Fruit fly (Drosophila melanogaster) whole organism, embryonic: ENCODE results near the gene CG34290.

Experiments used
- Antp ChIP-seq: fragments of 200-800 bp; sonication (Bioruptor generic); optimal IDR thresholded peaks from 3 replicates; lab custom pipeline; 2016; ENCODE audit warnings: missing biosample characterization, missing genetic modification characterization
- BEAF-32 ChIP-seq: fragments of 200-800 bp; sonication (Bioruptor generic); optimal IDR thresholded peaks from 3 replicates; lab custom pipeline; 2017; ENCODE audit warnings: missing biosample characterization, missing genetic modification characterization, mild to moderate bottlenecking, moderate library complexity, missing genetic modification reagents
- CG10431 ChIP-seq: fragments of 200-800 bp; sonication (Bioruptor generic); optimal IDR thresholded peaks from 3 replicates; lab custom pipeline; 2018; ENCODE audit warnings: missing biosample characterization, mild to moderate bottlenecking, missing genetic modification characterization
- CG11456 ChIP-seq: fragments of 200-800 bp; sonication (Bioruptor generic); IDR thresholded peaks from 3 replicates; pipeline ENCODE4 v1.3.6; 2022; ENCODE audit warnings: missing biosample characterization, missing genetic modification characterization
- CG11695 ChIP-seq: fragments of 200-800 bp; sonication (Bioruptor generic); IDR thresholded peaks from 3 replicates; pipeline ENCODE4 v1.3.6; 2022; ENCODE audit warnings: missing biosample characterization, missing genetic modification characterization
- CG15601 ChIP-seq: fragments of 200-800 bp; sonication (Bioruptor generic); optimal IDR thresholded peaks from 3 replicates; lab custom pipeline; 2019; ENCODE audit warnings: missing biosample characterization, mild to moderate bottlenecking, missing genetic modification characterization, moderate library complexity
- CG1603 ChIP-seq: fragments of 200-800 bp; sonication (Bioruptor generic); optimal IDR thresholded peaks from 2 replicates; lab custom pipeline; 2019; ENCODE audit warnings: missing biosample characterization, mild to moderate bottlenecking, missing genetic modification characterization, moderate library complexity
- CG17359 ChIP-seq: fragments of 200-800 bp; sonication (Bioruptor generic); optimal IDR thresholded peaks from 3 replicates; lab custom pipeline; 2018; ENCODE audit warnings: missing biosample characterization, mild to moderate bottlenecking, missing genetic modification characterization, moderate library complexity
- CG18011 ChIP-seq: fragments of 200-800 bp; sonication (Bioruptor generic); optimal IDR thresholded peaks from 2 replicates; lab custom pipeline; 2017; ENCODE audit warnings: missing biosample characterization, missing genetic modification characterization, mild to moderate bottlenecking, moderate library complexity, missing genotype
- CG18262 ChIP-seq: fragments of 200-800 bp; optimal IDR thresholded peaks from 3 replicates; lab custom pipeline; 2019; ENCODE audit warnings: missing biosample characterization, mild to moderate bottlenecking, missing genetic modification characterization, moderate library complexity
- CG1832 ChIP-seq: fragments of 200-800 bp; sonication (Bioruptor generic); optimal IDR thresholded peaks from 2 replicates; lab custom pipeline; 2017; ENCODE audit warnings: missing biosample characterization, mild to moderate bottlenecking, missing genetic modification characterization, inconsistent platforms
- CG3163 ChIP-seq: fragments of 200-800 bp; sonication (Bioruptor generic); optimal IDR thresholded peaks from 3 replicates; lab custom pipeline; 2016; ENCODE audit warnings: missing biosample characterization, missing genetic modification characterization
- CG32772 ChIP-seq: fragments of 200-800 bp; sonication (Bioruptor generic); IDR thresholded peaks from 2 replicates; pipeline ENCODE4 v1.3.6; 2022; ENCODE audit warnings: missing biosample characterization, missing genetic modification characterization
- CG4730 ChIP-seq: fragments of 200-800 bp; sonication (Bioruptor generic); IDR thresholded peaks from 2 replicates; pipeline ENCODE4 v1.3.6; 2022; ENCODE audit warnings: missing biosample characterization, missing genetic modification characterization
- CG4820 ChIP-seq: fragments of 200-800 bp; sonication (Bioruptor generic); optimal IDR thresholded peaks from 3 replicates; lab custom pipeline; 2016; ENCODE audit warnings: missing biosample characterization, missing genetic modification characterization
- CG4854 ChIP-seq: fragments of 200-800 bp; sonication (Bioruptor generic); optimal IDR thresholded peaks from 2 replicates; lab custom pipeline; 2016; ENCODE audit warnings: missing biosample characterization, missing genetic modification characterization, inconsistent platforms
- CG7357 ChIP-seq: fragments of 200-800 bp; sonication (Bioruptor generic); IDR thresholded peaks from 3 replicates; pipeline ENCODE4 v1.3.6; 2022; ENCODE audit warnings: missing biosample characterization, missing genetic modification characterization
- CG8281 ChIP-seq: fragments of 200-800 bp; sonication (Bioruptor generic); optimal IDR thresholded peaks from 2 replicates; lab custom pipeline; 2018; ENCODE audit warnings: missing biosample characterization, mild to moderate bottlenecking, missing genetic modification characterization, moderate library complexity
- CG8478 ChIP-seq: fragments of >200 bp; optimal IDR thresholded peaks from 2 replicates; lab custom pipeline; 2018
- CG9817 ChIP-seq: fragments of 200-800 bp; sonication (Bioruptor generic); optimal IDR thresholded peaks from 2 replicates; lab custom pipeline; 2018; ENCODE audit warnings: missing biosample characterization, mild to moderate bottlenecking, missing genetic modification characterization, moderate library complexity
- CTCF ChIP-seq: fragments of 200-800 bp; sonication (Bioruptor generic); optimal IDR thresholded peaks from 2 replicates; lab custom pipeline; 2017; ENCODE audit warnings: missing biosample characterization, mild to moderate bottlenecking, missing genetic modification characterization, moderate library complexity
- Chrac-16 ChIP-seq: fragments of 200-800 bp; sonication (Bioruptor generic); optimal IDR thresholded peaks from 3 replicates; lab custom pipeline; 2016; ENCODE audit warnings: missing biosample characterization, missing genetic modification characterization
- Dbx ChIP-seq: fragments of 200-800 bp; sonication (Bioruptor generic); IDR thresholded peaks from 3 replicates; pipeline ENCODE4 v1.3.6; 2022; ENCODE audit warnings: missing biosample characterization, missing genetic modification characterization
- Deaf1 ChIP-seq: fragments of 200-800 bp; optimal IDR thresholded peaks from 3 replicates; lab custom pipeline; 2019; ENCODE audit warnings: missing biosample characterization, mild to moderate bottlenecking, missing genetic modification characterization, moderate library complexity
- Dfd ChIP-seq, 2 experiments: fragments of >200 bp; optimal IDR thresholded peaks; 2 replicates each; lab custom pipeline; 2017; ENCODE audit warnings: missing biosample characterization in 2 of 2, missing genetic modification characterization in 2 of 2
- Doc3 ChIP-seq: fragments of 200-800 bp; sonication (Bioruptor generic); IDR thresholded peaks from 3 replicates; pipeline ENCODE4 v1.3.6; 2022; ENCODE audit warnings: missing biosample characterization, missing genetic modification characterization; ENCODE audit not compliant: partially characterized antibody
- Drgx ChIP-seq: fragments of 200-800 bp; sonication (Bioruptor generic); IDR thresholded peaks from 2 replicates; pipeline ENCODE4 v1.3.6; 2022; ENCODE audit warnings: missing biosample characterization, missing genetic modification characterization
- HLH3B ChIP-seq: fragments of 200-800 bp; sonication (Bioruptor generic); IDR thresholded peaks from 2 replicates; pipeline ENCODE4 v1.3.6; 2022; ENCODE audit warnings: missing biosample characterization, missing genetic modification characterization
- HLHmδ ChIP-seq: fragments of 200-800 bp; sonication (Bioruptor generic); optimal IDR thresholded peaks from 2 replicates; lab custom pipeline; 2018; ENCODE audit warnings: missing biosample characterization, mild to moderate bottlenecking, missing genetic modification characterization, moderate library complexity
- Hmr ChIP-seq: fragments of 200-800 bp; sonication (Bioruptor generic); optimal IDR thresholded peaks from 3 replicates; lab custom pipeline; 2017; ENCODE audit warnings: mild to moderate bottlenecking, missing biosample characterization, missing genetic modification reagents, missing genetic modification characterization
- Hsf ChIP-seq: fragments of 200-800 bp; sonication (Bioruptor generic); optimal IDR thresholded peaks from 3 replicates; lab custom pipeline; 2016; ENCODE audit warnings: missing biosample characterization, missing genetic modification characterization
- MBD-R2 ChIP-seq: fragments of 200-800 bp; sonication (Bioruptor generic); IDR thresholded peaks from 2 replicates; pipeline ENCODE4 v1.3.6; 2022; ENCODE audit warnings: missing biosample characterization, missing genetic modification characterization
- NFAT ChIP-seq: fragments of 200-800 bp; sonication (Bioruptor generic); IDR thresholded peaks from 2 replicates; pipeline ENCODE4 v1.3.6; 2022; ENCODE audit warnings: missing biosample characterization, missing genetic modification characterization
- Ptx1 ChIP-seq: fragments of 200-800 bp; sonication (Bioruptor generic); IDR thresholded peaks from 2 replicates; pipeline ENCODE4 v1.3.6; 2022; ENCODE audit warnings: missing biosample characterization, missing genetic modification characterization
- Six4 ChIP-seq: fragments of 200-800 bp; sonication (Bioruptor generic); optimal IDR thresholded peaks from 2 replicates; lab custom pipeline; 2016; ENCODE audit warnings: missing biosample characterization, missing genetic modification characterization
- bcd ChIP-seq: fragments of 200-800 bp; sonication (Bioruptor generic); optimal IDR thresholded peaks from 2 replicates; lab custom pipeline; 2017; ENCODE audit warnings: missing biosample characterization, mild to moderate bottlenecking, missing genetic modification characterization
- dan ChIP-seq: fragments of 200-800 bp; sonication (Bioruptor generic); IDR thresholded peaks from 2 replicates; pipeline ENCODE4 v1.3.6; 2022; ENCODE audit warnings: missing biosample characterization, missing genetic modification characterization
- disco-r ChIP-seq: fragments of 200-800 bp; sonication (Bioruptor generic); optimal IDR thresholded peaks from 2 replicates; lab custom pipeline; 2016; ENCODE audit warnings: missing biosample characterization, missing genetic modification characterization
- eve ChIP-seq, 2 experiments: fragments of >200 bp; optimal IDR thresholded peaks; 2 replicates each; lab custom pipeline; 2017; ENCODE audit warnings: missing biosample characterization in 2 of 2, missing genetic modification characterization in 2 of 2
- fd96Cb ChIP-seq: fragments of 200-800 bp; sonication (Bioruptor generic); optimal IDR thresholded peaks from 2 replicates; lab custom pipeline; 2018; ENCODE audit warnings: missing biosample characterization, mild to moderate bottlenecking, missing genetic modification characterization, moderate library complexity
- inv ChIP-seq: fragments of 200-800 bp; sonication (Bioruptor generic); IDR thresholded peaks from 2 replicates; pipeline ENCODE4 v1.3.6; 2022; ENCODE audit warnings: missing biosample characterization, missing genetic modification characterization; ENCODE audit not compliant: partially characterized antibody
- jumu ChIP-seq: fragments of 200-800 bp; sonication (Bioruptor generic); optimal IDR thresholded peaks from 3 replicates; lab custom pipeline; 2016; ENCODE audit warnings: missing biosample characterization, missing genetic modification characterization
- lbe ChIP-seq: fragments of 200-800 bp; sonication (Bioruptor generic); optimal IDR thresholded peaks from 2 replicates; lab custom pipeline; 2016; ENCODE audit warnings: missing biosample characterization, mild to moderate bottlenecking, missing genetic modification characterization
- onecut ChIP-seq: fragments of 200-800 bp; sonication (Bioruptor generic); IDR thresholded peaks from 2 replicates; pipeline ENCODE4 v1.3.6; 2022; ENCODE audit warnings: missing biosample characterization, missing genetic modification characterization
- peb ChIP-seq: fragments of 200-800 bp; sonication (Bioruptor generic); IDR thresholded peaks from 2 replicates; pipeline ENCODE4 v1.3.6; 2022; ENCODE audit warnings: missing biosample characterization, missing genetic modification characterization
- phol ChIP-seq: fragments of 200-800 bp; sonication (Bioruptor generic); optimal IDR thresholded peaks from 3 replicates; lab custom pipeline; 2018; ENCODE audit warnings: missing biosample characterization, mild to moderate bottlenecking, missing genetic modification characterization, moderate library complexity
- pzg ChIP-seq: fragments of 200-800 bp; sonication (Bioruptor generic); optimal IDR thresholded peaks from 3 replicates; lab custom pipeline; 2018; ENCODE audit warnings: missing biosample characterization, mild to moderate bottlenecking, missing genetic modification characterization, moderate library complexity
- sd ChIP-seq: fragments of 200-800 bp; sonication (Bioruptor generic); optimal IDR thresholded peaks from 3 replicates; lab custom pipeline; 2018; ENCODE audit warnings: missing biosample characterization, mild to moderate bottlenecking, missing genetic modification characterization, moderate library complexity
- so ChIP-seq: fragments of 200-800 bp; sonication (Bioruptor generic); IDR thresholded peaks from 3 replicates; pipeline ENCODE4 v1.3.6; 2022; ENCODE audit warnings: missing biosample characterization, missing genetic modification characterization
- yki ChIP-seq: fragments of >200 bp; optimal IDR thresholded peaks from 3 replicates; lab custom pipeline; 2018

Gene CG34290

DNA sequence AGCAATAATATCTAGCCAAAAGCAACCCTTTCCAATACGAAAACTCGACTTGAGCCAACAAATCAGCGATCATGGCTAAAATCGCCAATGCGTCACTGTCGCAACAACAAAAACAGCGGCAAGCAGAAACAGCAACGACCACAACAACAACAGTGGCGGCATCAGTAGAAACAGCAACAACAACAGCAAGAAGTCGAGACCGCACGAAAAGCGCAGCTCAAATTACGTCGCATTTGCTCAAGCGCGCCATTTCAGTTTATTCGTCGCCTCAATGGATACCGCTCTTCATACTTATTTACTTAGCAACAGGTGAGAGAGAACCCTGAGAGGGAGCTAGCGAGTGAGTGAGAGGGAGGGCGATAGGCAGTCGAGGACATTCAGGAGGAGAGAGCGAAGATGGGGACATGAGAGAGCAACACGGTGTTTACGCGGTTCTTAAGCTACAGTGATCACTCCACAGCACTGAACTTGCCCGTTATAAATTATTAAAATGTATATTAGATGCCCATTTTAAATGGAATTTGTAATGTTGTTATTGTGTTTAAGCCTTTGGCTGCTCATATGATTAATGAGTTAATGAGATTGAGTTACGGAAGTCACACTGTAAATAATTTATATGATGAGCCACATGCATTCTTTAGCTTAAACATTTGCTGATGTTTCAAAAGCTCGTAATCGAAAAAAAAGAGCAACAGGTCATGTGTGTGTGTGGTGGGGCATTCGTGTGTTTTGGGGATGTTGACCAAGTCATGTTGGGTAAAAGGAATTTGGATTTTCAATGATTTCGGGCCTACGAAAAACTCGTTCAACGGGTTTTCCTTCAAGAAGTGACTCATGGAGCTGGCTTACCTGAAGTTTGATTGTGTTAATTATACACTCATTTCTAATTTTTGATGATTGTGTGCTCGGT is 6.2 kb upstream of the CG34290 start (continued):
- TF ChIP-seq HLHmδ (GFP tag; lab: Kevin White, UChicago) (no peak), Dfd (GFP tag; optimal IDR thresholded peaks at IDR 0.05; lab: Kevin White, UChicago) (no peak), CG1832 (peak; percentile 72), CG4854 (GFP tag; lab: Kevin White, UChicago) (peak; percentile 56), Antp (GFP tag; lab: Kevin White, UChicago) (peak; percentile 65), CG7357 (GFP tag; lab: Robert Waterston, UW) (peak; percentile 67; the same call in 2 of the 3 replicates), lbe (peak; percentile 98), CG32772 (GFP tag; lab: Robert Waterston, UW) (peak; percentile 74), CTCF (GFP tag; lab: Kevin White, UChicago) (no peak), Hsf (GFP tag; lab: Kevin White, UChicago) (peak; percentile 84), yki (lab: Kevin White, UChicago) (no peak), dan (GFP tag; lab: Robert Waterston, UW) (peak; percentile 69), onecut (GFP tag; lab: Robert Waterston, UW) (peak; percentile 73), peb (peak; percentile 37; the same call in 1 of the 2 replicates), NFAT (GFP tag; lab: Robert Waterston, UW) (peak; percentile 74; the same call in 1 of the 2 replicates), CG11456 (GFP tag; lab: Robert Waterston, UW) (peak; percentile 88), CG4820 (GFP tag; lab: Kevin White, UChicago) (peak; percentile 77), bcd (peak; percentile 66), MBD-R2 (peak; percentile 61; the same call in 1 of the 2 replicates), so (GFP tag; lab: Robert Waterston, UW) (peak; percentile 87), CG18011 (GFP tag; lab: Kevin White, UChicago) (peak; percentile 52), Hmr (peak; percentile 78), jumu (GFP tag; lab: Kevin White, UChicago) (peak; percentile 64), CG1603 (tag; lab: Kevin White, UChicago) (peak; percentile 89), Drgx (peak; percentile 94), CG8478 (lab: Kevin White, UChicago) (no peak), fd96Cb (tag; lab: Kevin White, UChicago) (peak; percentile 67), Chrac-16 (GFP tag; lab: Kevin White, UChicago) (peak; percentile 82), CG8281 (tag; lab: Kevin White, UChicago) (peak; percentile 3), CG18262 (tag; lab: Kevin White, UChicago) (peak; percentile 81), CG3163 (peak; percentile 34), CG11695 (GFP tag; lab: Robert Waterston, UW) (peak; percentile 81; the same call in 2 of the 3 replicates), CG9817 (tag; lab: Kevin White, UChicago) (peak; percentile 83), BEAF-32 (no peak), Six4 (peak; percentile 71), HLH3B (GFP tag; lab: Robert Waterston, UW) (peak; percentile 76), Ptx1 (peak; percentile 85), pzg (GFP tag; lab: Kevin White, UChicago) (no peak), phol (peak; percentile 74), Deaf1 (peak; percentile 38), disco-r (GFP tag; lab: Kevin White, UChicago) (peak; percentile 19), CG17359 (peak; percentile 76), CG15601 (peak; percentile 60), CG4730 (GFP tag; lab: Robert Waterston, UW) (peak; percentile 76), Dbx (GFP tag; lab: Robert Waterston, UW) (peak; percentile 77), sd (peak; percentile 64), eve (GFP tag; optimal IDR thresholded peaks at IDR 0.05; lab: Kevin White, UChicago) (peak in 1 of 2 experiments; percentile 82), inv (GFP tag; lab: Robert Waterston, UW) (no peak), Doc3 (GFP tag; lab: Robert Waterston, UW) (no peak), CG10431 (GFP tag; lab: Kevin White, UChicago) (no peak)
